Fruit fly (Drosophila melanogaster) Kc167 (cell line): Measurements from ENCODE around the gene CG14684.

ENCODE experiments used
- Sin3A ChIP-seq: fragments of >200 bp; optimal IDR thresholded peaks from 2 replicates; lab custom pipeline; 2018; ENCODE audit warnings: missing external identifiers
- insv ChIP-seq: fragments of >200 bp; optimal IDR thresholded peaks from 3 replicates; lab custom pipeline; 2018; ENCODE audit warnings: missing external identifiers
- psq ChIP-seq: fragments of >200 bp; optimal IDR thresholded peaks from 2 replicates; lab custom pipeline; 2017; ENCODE audit warnings: missing external identifiers

- TF ChIP-seq psq (lab: Kevin White, UChicago) (no peak), Sin3A (lab: Kevin White, UChicago) (no peak), insv (no peak)
These were observed 19.5 kb upstream of the CG14684 start for dm6 chr3R:10687312-10687711.
